Worm (Caenorhabditis elegans): ENCODE results near the gene laf-1.
A peak's percentile ranks its signal among the peaks of the same experiment; 100 is the strongest.

The laf-1 gene

DNA sequence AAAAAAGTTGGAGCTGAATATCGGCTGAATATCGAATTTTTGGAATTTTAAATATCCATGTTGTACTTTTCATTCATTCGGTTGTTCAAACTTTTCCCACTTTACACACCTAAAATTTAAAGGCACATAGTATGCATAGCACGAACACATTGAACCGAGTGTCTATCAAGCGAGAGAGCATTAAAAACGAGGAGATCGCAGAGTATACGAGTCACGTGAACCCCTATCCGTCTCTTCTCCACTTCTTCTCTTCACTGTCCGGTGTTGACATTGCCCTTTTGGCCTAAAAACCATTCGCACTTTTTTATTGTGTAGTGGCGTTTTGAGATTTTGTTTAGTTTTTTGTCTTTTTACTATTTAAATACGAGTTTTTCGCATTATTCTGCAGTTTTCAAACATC lies 25.6 kb upstream of the laf-1 start (continued):
- no peak for TF ChIP-seq ceh-16 (tag; optimal IDR thresholded peaks at IDR 0.05)
- TF ChIP-seq mdl-1 (tag; optimal IDR thresholded peaks at IDR 0.05) = no peak
- no peak for TF ChIP-seq R02D3.7 (tag; optimal IDR thresholded peaks at IDR 0.05)
- peak; percentile 20 for TF ChIP-seq pqm-1 (tag; optimal IDR thresholded peaks at IDR 0.05)
- peak; percentile 42 for TF ChIP-seq snpc-4 (tag; optimal IDR thresholded peaks at IDR 0.05)
- peak; percentile 6 for TF ChIP-seq hmg-11 (tag; optimal IDR thresholded peaks at IDR 0.05)

DNA sequence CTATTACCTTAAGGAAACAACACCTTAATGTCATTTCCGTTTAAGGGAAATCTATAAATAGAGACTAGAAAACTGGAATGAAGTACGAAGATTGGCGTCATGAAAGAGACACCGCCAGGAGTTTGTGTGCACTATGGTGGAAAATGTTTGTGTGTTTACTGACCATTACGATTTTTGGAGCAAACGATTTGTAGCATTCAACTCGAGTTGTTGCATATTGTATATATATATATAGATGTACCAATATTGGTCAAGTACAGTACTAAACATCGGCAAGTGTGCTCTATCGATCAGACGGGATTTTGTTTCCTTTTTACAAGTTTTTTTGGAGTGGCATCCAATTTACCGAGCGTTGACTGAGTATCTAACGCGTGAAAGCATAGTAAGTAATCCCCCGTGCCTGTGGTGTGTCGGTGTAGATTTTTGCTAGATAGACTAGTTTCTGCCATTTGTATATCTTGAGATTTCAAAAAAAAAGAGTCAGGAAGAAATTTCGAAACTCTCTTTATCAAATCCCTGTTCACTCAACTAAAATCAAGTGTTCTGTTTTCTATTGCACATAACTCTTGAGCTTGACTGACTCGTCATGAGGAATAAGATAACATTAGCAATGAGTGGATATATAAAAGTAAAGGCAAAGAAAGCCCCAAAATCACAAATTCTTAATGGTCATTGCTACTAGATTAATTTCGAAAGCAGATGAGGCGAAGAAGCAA lies 23.1 kb upstream of the laf-1 start, which contains the start of the genes twk-45 and Y71H2AM.25:
Gene twk-45 (minus strand): TSS at position 101 of the 716 bp plus-strand sequence.
Gene Y71H2AM.25 (plus strand): TSS at position 666 of the 716 bp plus-strand sequence.
- TF ChIP-seq egl-5 (tag; optimal IDR thresholded peaks at IDR 0.05) (no peak), ceh-9 (tag; optimal IDR thresholded peaks at IDR 0.05) (no peak)

DNA sequence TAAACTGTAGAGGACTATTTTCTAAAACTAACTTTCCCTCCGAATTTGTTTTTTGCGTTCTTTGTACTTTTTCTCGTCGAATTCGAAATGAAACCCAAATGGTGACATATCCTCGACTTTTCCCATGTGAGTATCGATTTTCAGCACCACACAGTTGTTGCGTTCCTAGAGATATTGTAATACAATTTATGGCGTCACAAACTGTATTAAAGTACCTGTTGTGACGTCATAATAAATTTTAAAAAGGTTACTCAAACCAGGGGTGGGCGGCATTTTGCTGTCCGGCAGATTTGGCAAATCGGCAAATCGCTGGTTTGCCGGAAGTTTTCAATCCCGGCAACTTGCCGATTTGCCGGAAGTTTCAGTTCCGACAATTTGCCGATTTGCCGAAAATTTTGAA lies 21.9 kb upstream of the laf-1 start:
- TF ChIP-seq elt-2 (tag; optimal IDR thresholded peaks at IDR 0.05) (no peak), nhr-25 (tag; optimal IDR thresholded peaks at IDR 0.05) (no peak), sea-2 (GFP tag; optimal IDR thresholded peaks at IDR 0.05) (no peak)

DNA sequence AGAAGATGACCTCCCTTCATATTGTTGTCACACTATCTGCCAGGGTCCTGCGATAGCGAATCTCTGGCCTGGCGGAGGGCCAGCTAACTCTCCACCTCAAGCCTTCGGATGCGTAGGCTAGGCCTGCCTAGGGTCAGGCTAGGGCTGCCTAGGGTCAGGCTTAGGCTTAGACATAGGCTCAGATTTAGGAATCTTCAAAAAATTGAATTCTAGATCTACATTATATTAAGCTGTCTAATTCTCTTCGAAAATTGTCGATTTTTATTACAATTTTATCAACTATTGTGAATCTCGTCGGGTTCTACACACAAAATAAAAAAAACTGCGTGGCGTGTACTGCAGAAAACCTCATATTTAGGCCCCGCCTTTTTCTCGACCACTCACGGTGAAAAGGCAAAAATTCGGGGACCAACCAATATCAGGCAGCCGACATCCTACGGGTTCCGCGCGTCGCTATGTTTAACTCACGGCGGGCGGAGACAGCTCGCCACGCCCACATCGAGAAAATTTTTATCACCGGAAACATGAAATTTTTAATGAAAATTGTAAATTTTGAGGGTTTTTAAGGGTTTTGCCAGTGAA lies 16.7 kb upstream of the laf-1 start:
- TF ChIP-seq ZK546.5 (tag; optimal IDR thresholded peaks at IDR 0.05) = no peak
- no peak for TF ChIP-seq ceh-16 (tag; optimal IDR thresholded peaks at IDR 0.05)
- TF ChIP-seq egl-27 (tag; optimal IDR thresholded peaks at IDR 0.05) = no peak
- TF ChIP-seq tbx-2 (tag; optimal IDR thresholded peaks at IDR 0.05) = no peak
- no peak for TF ChIP-seq lin-15B (tag; optimal IDR thresholded peaks at IDR 0.05)
- TF ChIP-seq fkh-2 (tag; optimal IDR thresholded peaks at IDR 0.05) = no peak
- TF ChIP-seq pqm-1 (tag; optimal IDR thresholded peaks at IDR 0.05) = no peak
- no peak for TF ChIP-seq nhr-11 (tag; optimal IDR thresholded peaks at IDR 0.05)
- no peak for TF ChIP-seq nhr-76 (tag; optimal IDR thresholded peaks at IDR 0.05)
- TF ChIP-seq unc-39 (tag; optimal IDR thresholded peaks at IDR 0.05) = no peak
- TF ChIP-seq nhr-43 (tag; optimal IDR thresholded peaks at IDR 0.05; ENCODE audit: poor library complexity, severe bottlenecking) = no peak
- no peak for TF ChIP-seq nhr-23 (tag; optimal IDR thresholded peaks at IDR 0.05)
- TF ChIP-seq ceh-82 (tag; optimal IDR thresholded peaks at IDR 0.05) = no peak
- TF ChIP-seq nhr-12 (tag; optimal IDR thresholded peaks at IDR 0.05) = no peak
- TF ChIP-seq nhr-67 (tag; optimal IDR thresholded peaks at IDR 0.05) = no peak
- no peak for TF ChIP-seq ztf-4 (tag; optimal IDR thresholded peaks at IDR 0.05)
- no peak for TF ChIP-seq ztf-11 (tag; optimal IDR thresholded peaks at IDR 0.05)
- no peak for TF ChIP-seq unc-62 (GFP tag; optimal IDR thresholded peaks at IDR 0.05)
- TF ChIP-seq fos-1 (tag; optimal IDR thresholded peaks at IDR 0.05) = no peak

DNA sequence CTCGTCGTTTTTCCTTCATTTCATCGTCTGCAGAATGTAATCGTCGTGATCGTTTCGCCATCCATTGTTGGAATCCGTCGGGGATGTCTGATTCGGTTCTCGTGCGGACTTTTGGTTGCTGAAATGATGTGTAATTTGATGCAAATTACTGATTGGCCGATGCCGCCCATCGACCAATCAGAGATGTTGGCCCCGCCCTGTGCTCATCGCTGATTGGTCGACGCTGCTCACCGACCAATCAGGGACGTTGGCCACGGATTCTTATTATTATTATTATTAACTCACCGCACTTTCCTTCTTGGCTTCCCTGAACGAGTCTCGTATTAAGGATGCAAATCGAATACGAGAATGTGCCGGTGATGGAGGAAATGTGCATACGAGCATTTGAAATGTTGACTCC lies 15.2 kb upstream of the laf-1 start:
- peak; percentile 95 for TF ChIP-seq nfya-1 (tag; optimal IDR thresholded peaks at IDR 0.05; ENCODE audit: insufficient read depth)
- no peak for TF ChIP-seq egl-27 (tag; optimal IDR thresholded peaks at IDR 0.05)
- TF ChIP-seq skn-1 (tag; optimal IDR thresholded peaks at IDR 0.05) = no peak

DNA sequence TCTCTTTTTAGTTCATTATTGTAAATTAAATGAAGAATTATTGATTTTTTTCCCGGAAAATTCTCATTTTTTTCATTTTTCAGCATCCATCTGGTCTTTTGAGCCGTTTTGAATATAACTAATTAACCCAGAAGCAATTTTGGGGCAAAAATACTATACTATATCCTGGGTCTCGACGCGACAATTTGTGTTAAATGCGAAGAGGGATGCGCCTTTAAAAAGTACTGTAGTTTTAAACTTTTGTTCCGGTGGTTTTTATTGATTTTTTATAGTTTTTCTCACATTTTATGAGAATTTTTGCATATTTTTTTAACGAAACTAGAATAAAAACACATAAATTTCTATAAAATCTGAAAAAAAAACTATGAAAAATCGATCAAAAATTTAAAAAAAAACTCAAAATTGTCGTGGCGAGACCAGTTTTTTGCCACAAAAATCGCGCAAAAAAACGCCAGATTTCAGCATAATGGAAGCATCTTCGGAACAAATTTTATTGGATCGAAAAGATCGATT lies 9.2 kb upstream of the laf-1 start, which contains the start of gene tbcc-1:
Gene tbcc-1 (plus strand): TSS at position 463 of the 513 bp plus-strand sequence.
- TF ChIP-seq ztf-11 (tag; optimal IDR thresholded peaks at IDR 0.05) (no peak), sea-2 (GFP tag; optimal IDR thresholded peaks at IDR 0.05) (no peak), nhr-77 (tag; optimal IDR thresholded peaks at IDR 0.05) (no peak), nhr-12 (tag; optimal IDR thresholded peaks at IDR 0.05) (no peak), ceh-9 (tag; optimal IDR thresholded peaks at IDR 0.05) (no peak), unc-39 (tag; optimal IDR thresholded peaks at IDR 0.05) (no peak), nhr-25 (tag; optimal IDR thresholded peaks at IDR 0.05) (no peak), ztf-4 (tag; optimal IDR thresholded peaks at IDR 0.05) (no peak), pqm-1 (tag; optimal IDR thresholded peaks at IDR 0.05) (no peak), daf-12 (tag; optimal IDR thresholded peaks at IDR 0.05) (no peak), eor-1 (tag; optimal IDR thresholded peaks at IDR 0.05) (no peak)
